Fruit fly (Drosophila melanogaster) whole organism, embryonic: ENCODE data around the gene CatB.

Experiments used
- Adf1 ChIP-seq: fragments of 200-800 bp; sonication (Bioruptor generic); IDR thresholded peaks from 2 replicates; pipeline ENCODE4 v1.3.6; 2022; ENCODE audit warnings: missing biosample characterization, missing genetic modification characterization
- Asciz ChIP-seq: fragments of 200-800 bp; sonication (Bioruptor generic); optimal IDR thresholded peaks from 2 replicates; lab custom pipeline; 2017; ENCODE audit warnings: missing biosample characterization, mild to moderate bottlenecking, missing genetic modification characterization, missing genetic modification reagents
- Atf6 ChIP-seq: fragments of 200-800 bp; sonication (Bioruptor generic); IDR thresholded peaks from 2 replicates; pipeline ENCODE4 v1.3.6; 2022; ENCODE audit warnings: missing biosample characterization, missing genetic modification characterization
- BtbVII ChIP-seq: fragments of 200-800 bp; sonication (Bioruptor generic); optimal IDR thresholded peaks from 3 replicates; lab custom pipeline; 2017; ENCODE audit warnings: missing biosample characterization, mild to moderate bottlenecking, missing genetic modification characterization
- CG10147 ChIP-seq: fragments of 200-800 bp; sonication (Bioruptor generic); optimal IDR thresholded peaks from 2 replicates; lab custom pipeline; 2019; ENCODE audit warnings: missing biosample characterization, mild to moderate bottlenecking, missing genetic modification characterization, moderate library complexity
- CG10274 ChIP-seq: fragments of 200-800 bp; sonication (Bioruptor generic); optimal IDR thresholded peaks from 3 replicates; lab custom pipeline; 2017; ENCODE audit warnings: missing biosample characterization, mild to moderate bottlenecking, missing genetic modification characterization
- CG10543 ChIP-seq: fragments of 200-800 bp; sonication (Bioruptor generic); optimal IDR thresholded peaks from 3 replicates; lab custom pipeline; 2017; ENCODE audit warnings: missing biosample characterization, mild to moderate bottlenecking, missing genetic modification characterization, moderate library complexity
- CG10979 ChIP-seq: fragments of 200-800 bp; sonication (Bioruptor generic); optimal IDR thresholded peaks from 2 replicates; lab custom pipeline; 2018; ENCODE audit warnings: missing biosample characterization, mild to moderate bottlenecking, missing genetic modification characterization, moderate library complexity
- CG11085 ChIP-seq: fragments of 200-800 bp; sonication (Bioruptor generic); IDR thresholded peaks from 2 replicates; pipeline ENCODE4 v1.3.6; 2022; ENCODE audit warnings: missing biosample characterization, missing genetic modification characterization
- CG13424 ChIP-seq: fragments of 200-800 bp; sonication (Bioruptor generic); optimal IDR thresholded peaks from 2 replicates; lab custom pipeline; 2019; ENCODE audit warnings: missing biosample characterization, mild to moderate bottlenecking, missing genetic modification characterization, moderate library complexity
- CG13775 ChIP-seq: fragments of 200-800 bp; sonication (Bioruptor generic); optimal IDR thresholded peaks from 3 replicates; lab custom pipeline; 2017; ENCODE audit warnings: missing biosample characterization, mild to moderate bottlenecking, missing genetic modification characterization
- CG17186 ChIP-seq: fragments of 200-800 bp; sonication (Bioruptor generic); optimal IDR thresholded peaks from 3 replicates; lab custom pipeline; 2017; ENCODE audit warnings: missing biosample characterization, missing genetic modification reagents, missing genetic modification characterization
- CG18262 ChIP-seq: fragments of 200-800 bp; optimal IDR thresholded peaks from 3 replicates; lab custom pipeline; 2019; ENCODE audit warnings: missing biosample characterization, mild to moderate bottlenecking, missing genetic modification characterization, moderate library complexity
- CG18599 ChIP-seq: fragments of 200-800 bp; sonication (Bioruptor generic); optimal IDR thresholded peaks from 3 replicates; lab custom pipeline; 2017; ENCODE audit warnings: missing biosample characterization, missing genetic modification characterization, mild to moderate bottlenecking, moderate library complexity, missing genetic modification reagents
- CG18619 ChIP-seq: fragments of 200-800 bp; sonication (Bioruptor generic); optimal IDR thresholded peaks from 3 replicates; lab custom pipeline; 2017; ENCODE audit warnings: missing biosample characterization, mild to moderate bottlenecking, missing genetic modification characterization
- CG2712 ChIP-seq: fragments of 200-800 bp; optimal IDR thresholded peaks from 3 replicates; lab custom pipeline; 2019; ENCODE audit warnings: missing biosample characterization, mild to moderate bottlenecking, missing genetic modification characterization, moderate library complexity
- CG3163 ChIP-seq: fragments of 200-800 bp; sonication (Bioruptor generic); optimal IDR thresholded peaks from 3 replicates; lab custom pipeline; 2016; ENCODE audit warnings: missing biosample characterization, missing genetic modification characterization
- CG32772 ChIP-seq: fragments of 200-800 bp; sonication (Bioruptor generic); IDR thresholded peaks from 2 replicates; pipeline ENCODE4 v1.3.6; 2022; ENCODE audit warnings: missing biosample characterization, missing genetic modification characterization
- CG3281 ChIP-seq: fragments of 200-800 bp; sonication (Bioruptor generic); optimal IDR thresholded peaks from 3 replicates; lab custom pipeline; 2017; ENCODE audit warnings: missing biosample characterization, mild to moderate bottlenecking, missing genetic modification characterization
- CG34422 ChIP-seq: fragments of 200-800 bp; sonication (Bioruptor generic); IDR thresholded peaks from 3 replicates; pipeline ENCODE4 v1.3.6; 2022; ENCODE audit warnings: missing biosample characterization, missing genetic modification characterization
- CG3847 ChIP-seq: fragments of 200-800 bp; sonication (Bioruptor generic); IDR thresholded peaks from 2 replicates; pipeline ENCODE4 v1.3.6; 2022; ENCODE audit warnings: missing biosample characterization, missing genetic modification characterization
- CG4282 ChIP-seq: fragments of 200-800 bp; sonication (Bioruptor generic); optimal IDR thresholded peaks from 2 replicates; lab custom pipeline; 2016; ENCODE audit warnings: missing biosample characterization, missing genetic modification characterization
- CG7357 ChIP-seq: fragments of 200-800 bp; sonication (Bioruptor generic); IDR thresholded peaks from 3 replicates; pipeline ENCODE4 v1.3.6; 2022; ENCODE audit warnings: missing biosample characterization, missing genetic modification characterization
- CG7987 ChIP-seq: fragments of 200-800 bp; sonication (Bioruptor generic); optimal IDR thresholded peaks from 2 replicates; lab custom pipeline; 2018; ENCODE audit warnings: missing biosample characterization, mild to moderate bottlenecking, missing genetic modification characterization, moderate library complexity
- CG8281 ChIP-seq: fragments of 200-800 bp; sonication (Bioruptor generic); optimal IDR thresholded peaks from 2 replicates; lab custom pipeline; 2018; ENCODE audit warnings: missing biosample characterization, mild to moderate bottlenecking, missing genetic modification characterization, moderate library complexity
- HmgZ ChIP-seq: fragments of 200-800 bp; sonication (Bioruptor generic); optimal IDR thresholded peaks from 2 replicates; lab custom pipeline; 2018; ENCODE audit warnings: missing biosample characterization, mild to moderate bottlenecking, missing genetic modification characterization
- Hmr ChIP-seq: fragments of 200-800 bp; sonication (Bioruptor generic); optimal IDR thresholded peaks from 3 replicates; lab custom pipeline; 2017; ENCODE audit warnings: mild to moderate bottlenecking, missing biosample characterization, missing genetic modification reagents, missing genetic modification characterization
- Hr51 ChIP-seq, 2 experiments: fragments of 200-800 bp; sonication (Bioruptor generic); optimal IDR thresholded peaks; 2 replicates in 1 of 2; 3 replicates in 1 of 2; lab custom pipeline; 2016 to 2018; ENCODE audit warnings: missing biosample characterization in 2 of 2, missing genetic modification characterization in 2 of 2, mild to moderate bottlenecking in 1 of 2, moderate library complexity in 1 of 2
- Jarid2 ChIP-seq: fragments of 200-800 bp; sonication (Bioruptor generic); optimal IDR thresholded peaks from 3 replicates; lab custom pipeline; 2017; ENCODE audit warnings: mild to moderate bottlenecking, missing biosample characterization, missing genetic modification reagents, missing genetic modification characterization
- MTF-1 ChIP-seq: fragments of 200-800 bp; sonication (Bioruptor generic); optimal IDR thresholded peaks from 2 replicates; lab custom pipeline; 2018; ENCODE audit warnings: missing biosample characterization, mild to moderate bottlenecking, missing genetic modification characterization, borderline replicate concordance
- Meics ChIP-seq: fragments of 200-800 bp; sonication (Bioruptor generic); optimal IDR thresholded peaks from 2 replicates; lab custom pipeline; 2017; ENCODE audit warnings: missing biosample characterization, mild to moderate bottlenecking, missing genetic modification characterization
- NC2β ChIP-seq: fragments of 200-800 bp; sonication (Bioruptor generic); optimal IDR thresholded peaks from 2 replicates; lab custom pipeline; 2016; ENCODE audit warnings: missing biosample characterization, missing genetic modification characterization
- NfI ChIP-seq: fragments of 200-800 bp; sonication (Bioruptor generic); optimal IDR thresholded peaks from 3 replicates; lab custom pipeline; 2018; ENCODE audit warnings: missing biosample characterization, mild to moderate bottlenecking, missing genetic modification characterization, moderate library complexity
- Oli ChIP-seq: fragments of 200-800 bp; sonication (Bioruptor generic); optimal IDR thresholded peaks from 2 replicates; lab custom pipeline; 2018; ENCODE audit warnings: missing biosample characterization, mild to moderate bottlenecking, missing genetic modification characterization, moderate library complexity
- Pdp1 ChIP-seq, 2 experiments: fragments of 200-800 bp; sonication (Bioruptor generic); optimal IDR thresholded peaks; 3 replicates each; lab custom pipeline; 2016; ENCODE audit warnings: missing biosample characterization in 2 of 2, missing genetic modification characterization in 2 of 2, mild to moderate bottlenecking in 1 of 2, moderate library complexity in 1 of 2
- Sox102F ChIP-seq: fragments of 200-800 bp; sonication (Bioruptor generic); optimal IDR thresholded peaks from 2 replicates; lab custom pipeline; 2018; ENCODE audit warnings: missing biosample characterization, mild to moderate bottlenecking, missing genetic modification characterization, moderate library complexity
- ase ChIP-seq: fragments of 200-800 bp; sonication (Bioruptor generic); IDR thresholded peaks from 3 replicates; pipeline ENCODE4 v1.3.6; 2022; ENCODE audit warnings: missing biosample characterization, missing genetic modification characterization
- cg ChIP-seq: fragments of 200-800 bp; sonication (Bioruptor generic); optimal IDR thresholded peaks from 3 replicates; lab custom pipeline; 2019; ENCODE audit warnings: missing biosample characterization, mild to moderate bottlenecking, missing genetic modification characterization, moderate library complexity
- croc ChIP-seq: fragments of 200-800 bp; sonication (Bioruptor generic); conservative IDR thresholded peaks from 3 replicates; pipeline ENCODE4 v1.3.6; 2022; ENCODE audit warnings: missing biosample characterization, missing genetic modification characterization
- grau ChIP-seq: fragments of 200-800 bp; optimal IDR thresholded peaks from 3 replicates; lab custom pipeline; 2019; ENCODE audit warnings: missing biosample characterization, mild to moderate bottlenecking, missing genetic modification characterization, moderate library complexity
- hkb ChIP-seq, 2 experiments: fragments of 200-800 bp in 1 of 2; fragments of >200 bp in 1 of 2; sonication (Bioruptor generic) in 1 of 2; IDR thresholded peaks in 1 of 2; optimal IDR thresholded peaks in 1 of 2; 2 replicates each; pipeline versions ENCODE4 v1.3.6 to Lab custom; 2017 to 2022; ENCODE audit warnings: missing biosample characterization in 1 of 2, missing genetic modification characterization in 1 of 2
- kay ChIP-seq: fragments of 200-800 bp; sonication (Bioruptor generic); optimal IDR thresholded peaks from 2 replicates; lab custom pipeline; 2016; ENCODE audit warnings: missing biosample characterization, missing genetic modification characterization
- rib ChIP-seq: fragments of 200-800 bp; sonication (Bioruptor generic); IDR thresholded peaks from 2 replicates; pipeline ENCODE4 v1.3.6; 2022; ENCODE audit warnings: missing biosample characterization, missing genetic modification characterization
- run ChIP-seq: fragments of 200-800 bp; sonication (Bioruptor generic); optimal IDR thresholded peaks from 3 replicates; lab custom pipeline; 2018; ENCODE audit warnings: missing biosample characterization, mild to moderate bottlenecking, missing genetic modification characterization
- schlank ChIP-seq: fragments of 200-800 bp; sonication (Bioruptor generic); optimal IDR thresholded peaks from 2 replicates; lab custom pipeline; 2018; ENCODE audit warnings: missing biosample characterization, mild to moderate bottlenecking, missing genetic modification characterization
- scrt ChIP-seq: fragments of 200-800 bp; sonication (Bioruptor generic); optimal IDR thresholded peaks from 2 replicates; lab custom pipeline; 2018; ENCODE audit warnings: missing biosample characterization, mild to moderate bottlenecking, missing genetic modification characterization, moderate library complexity
- sr ChIP-seq: fragments of 200-800 bp; sonication (Bioruptor generic); IDR thresholded peaks from 3 replicates; pipeline ENCODE4 v1.3.6; 2022; ENCODE audit warnings: missing biosample characterization, missing genetic modification characterization
- wor ChIP-seq: fragments of 200-800 bp; sonication (Bioruptor generic); IDR thresholded peaks from 2 replicates; pipeline ENCODE4 v1.3.6; 2022; ENCODE audit warnings: missing biosample characterization, missing genetic modification characterization
- zfh1 ChIP-seq: fragments of 200-800 bp; sonication (Bioruptor generic); IDR thresholded peaks from 3 replicates; pipeline ENCODE4 v1.3.6; 2022; ENCODE audit warnings: missing biosample characterization, missing genetic modification characterization

The CatB gene

DNA sequence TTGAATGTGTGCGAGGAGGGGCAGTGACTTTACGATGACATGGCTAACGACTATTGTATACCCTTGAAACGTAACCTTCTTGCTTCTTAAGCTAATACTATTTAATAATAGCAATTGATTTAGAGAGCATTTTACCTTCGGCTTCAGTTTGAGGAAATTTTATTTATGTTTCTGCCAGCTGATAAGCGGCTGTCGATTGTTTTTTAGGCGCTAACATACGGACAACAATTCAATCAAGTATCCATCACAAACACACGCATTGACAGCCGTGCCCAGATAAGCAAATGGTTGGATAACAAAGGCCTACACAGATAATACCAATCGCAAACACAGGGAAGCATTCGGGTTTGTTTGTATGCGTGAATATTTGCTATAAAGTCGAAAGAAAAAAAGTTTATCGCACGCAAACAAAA is 32.9 kb downstream of the CatB start:
- TF ChIP-seq CG2712 (tag; lab: Kevin White, UChicago): peak; percentile 36
- no peak for TF ChIP-seq CG17186 (GFP tag; lab: Kevin White, UChicago)
- TF ChIP-seq Hmr (GFP tag; lab: Kevin White, UChicago): peak; percentile 66
- TF ChIP-seq kay (GFP tag; lab: Kevin White, UChicago): no peak
- peak; percentile 14 to 90 for TF ChIP-seq Pdp1 (GFP tag; optimal IDR thresholded peaks at IDR 0.05; lab: Kevin White, UChicago)
- peak; percentile 11 for TF ChIP-seq Jarid2 (GFP tag; lab: Kevin White, UChicago)
- TF ChIP-seq sr: no peak
- TF ChIP-seq hkb (optimal IDR thresholded peaks at IDR 0.05; lab: Kevin White, UChicago): no peak
- peak; percentile 26; the same call in 1 of the 2 replicates for TF ChIP-seq hkb (GFP tag; IDR thresholded peaks at IDR 0.05; lab: Robert Waterston, UW)
- TF ChIP-seq Hr51 (GFP tag; optimal IDR thresholded peaks at IDR 0.05; lab: Kevin White, UChicago): peak in 1 of 2 experiments; percentile 26
- TF ChIP-seq run (tag; lab: Kevin White, UChicago): no peak
- TF ChIP-seq CG3163: peak; percentile 26
- TF ChIP-seq rib (GFP tag; lab: Robert Waterston, UW): no peak
- TF ChIP-seq CG3847: peak; percentile 43
- TF ChIP-seq CG3281 (GFP tag; lab: Kevin White, UChicago): peak; percentile 48
- peak; percentile 25 for TF ChIP-seq CG10147 (GFP tag; lab: Kevin White, UChicago)
- peak; percentile 41 for TF ChIP-seq CG7987 (GFP tag; lab: Kevin White, UChicago)
- peak; percentile 52 for TF ChIP-seq Meics (GFP tag; lab: Kevin White, UChicago)
- peak; percentile 64 for TF ChIP-seq Atf6
- TF ChIP-seq CG13775 (GFP tag; lab: Kevin White, UChicago): peak; percentile 29
- TF ChIP-seq wor (GFP tag; lab: Robert Waterston, UW): no peak
- TF ChIP-seq zfh1 (GFP tag; lab: Robert Waterston, UW): 0 out of 3 replicates have a peak, but pooled peaks have one; percentile 18
- no peak for TF ChIP-seq NC2β
- no peak for TF ChIP-seq CG4282 (GFP tag; lab: Kevin White, UChicago)
- TF ChIP-seq CG13424: peak; percentile 33
- no peak for TF ChIP-seq MTF-1 (GFP tag; lab: Kevin White, UChicago)
- peak; percentile 54 for TF ChIP-seq scrt (GFP tag; lab: Kevin White, UChicago)
- peak; percentile 51; the same call in 1 of the 2 replicates for TF ChIP-seq Adf1
- TF ChIP-seq schlank (tag; lab: Kevin White, UChicago): peak; percentile 26
- TF ChIP-seq croc (GFP tag; lab: Robert Waterston, UW): no peak
- TF ChIP-seq CG18262: peak; percentile 25
- peak; percentile 30 for TF ChIP-seq Asciz
- TF ChIP-seq CG10543 (GFP tag; lab: Kevin White, UChicago): peak; percentile 56
- peak; percentile 61; the same call in 1 of the 3 replicates for TF ChIP-seq CG34422 (GFP tag; lab: Robert Waterston, UW)
- peak; percentile 71 for TF ChIP-seq HmgZ (tag; lab: Kevin White, UChicago)
- TF ChIP-seq CG18599 (GFP tag; lab: Kevin White, UChicago): peak; percentile 79
- TF ChIP-seq BtbVII: peak; percentile 9
- TF ChIP-seq CG10979: peak; percentile 2
- TF ChIP-seq CG32772 (GFP tag; lab: Robert Waterston, UW): 0 out of 2 replicates have a peak, but pooled peaks have one; percentile 25
- TF ChIP-seq CG7357 (GFP tag; lab: Robert Waterston, UW): 0 out of 3 replicates have a peak, but pooled peaks have one; percentile 26
- TF ChIP-seq CG10274 (GFP tag; lab: Kevin White, UChicago): peak; percentile 5
- peak; percentile 50 for TF ChIP-seq grau
- TF ChIP-seq NfI (GFP tag; lab: Kevin White, UChicago): peak; percentile 49
- peak; percentile 3 for TF ChIP-seq CG18619 (GFP tag; lab: Kevin White, UChicago)
- peak; percentile 77 for TF ChIP-seq CG8281 (tag; lab: Kevin White, UChicago)
- peak; percentile 26; the same call in 1 of the 2 replicates for TF ChIP-seq CG11085 (GFP tag; lab: Robert Waterston, UW)
- TF ChIP-seq ase (GFP tag; lab: Robert Waterston, UW): no peak
- peak; percentile 48 for TF ChIP-seq Sox102F
- peak; percentile 20 for TF ChIP-seq Oli (tag; lab: Kevin White, UChicago)
- TF ChIP-seq cg: peak; percentile 48
